Fruit fly (Drosophila melanogaster): ENCODE data around the gene spir.

spir gene

DNA sequence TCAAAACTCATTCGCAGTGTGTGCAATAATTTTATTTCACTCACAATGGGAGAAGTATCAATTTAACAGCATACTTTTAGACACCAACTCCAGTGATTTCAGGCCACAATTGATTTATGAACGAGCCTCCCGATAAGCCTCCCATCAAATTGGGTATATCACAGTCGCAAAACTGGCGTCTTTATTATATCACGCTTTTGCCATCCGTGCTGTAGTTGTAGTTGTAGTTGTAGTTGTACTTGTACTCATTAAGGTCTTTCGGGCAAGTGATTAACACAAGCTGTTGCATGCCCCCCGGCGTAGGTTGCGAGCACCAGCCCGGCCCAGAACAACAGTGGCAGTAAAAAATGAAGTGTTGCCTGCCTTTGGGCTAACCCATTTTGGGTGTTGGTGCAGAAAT, 20.4 kb upstream of the spir start:
- TF ChIP-seq Crg-1 (GFP tag; optimal IDR thresholded peaks at IDR 0.05) (no peak), CG1620 (GFP tag; optimal IDR thresholded peaks at IDR 0.05) (no peak), CG11617 (GFP tag; optimal IDR thresholded peaks at IDR 0.05) (no peak), CG14711 (tag; optimal IDR thresholded peaks at IDR 0.05) (no peak), Hr96 (GFP tag; optimal IDR thresholded peaks at IDR 0.05) (no peak), CG7101 (tag; optimal IDR thresholded peaks at IDR 0.05) (no peak), CG5204 (GFP tag; optimal IDR thresholded peaks at IDR 0.05) (no peak), CG12768 (GFP tag; optimal IDR thresholded peaks at IDR 0.05) (no peak), kay (GFP tag; ENCODE audit: borderline replicate concordance) (no peak), Clk (GFP tag; optimal IDR thresholded peaks at IDR 0.05) (no peak), cnc (optimal IDR thresholded peaks at IDR 0.05) (no peak), toe (GFP tag; optimal IDR thresholded peaks at IDR 0.05) (no peak), ovo (GFP tag; optimal IDR thresholded peaks at IDR 0.05) (no peak), bab1 (GFP tag; optimal IDR thresholded peaks at IDR 0.05) (no peak), Mnt (GFP tag; optimal IDR thresholded peaks at IDR 0.05) (no peak), tj (GFP tag; optimal IDR thresholded peaks at IDR 0.05) (no peak), cic (GFP tag; optimal IDR thresholded peaks at IDR 0.05) (no peak), CG7045 (GFP tag; optimal IDR thresholded peaks at IDR 0.05) (no peak), pad (GFP tag; optimal IDR thresholded peaks at IDR 0.05) (no peak), CG33017 (tag; optimal IDR thresholded peaks at IDR 0.05) (no peak)

DNA sequence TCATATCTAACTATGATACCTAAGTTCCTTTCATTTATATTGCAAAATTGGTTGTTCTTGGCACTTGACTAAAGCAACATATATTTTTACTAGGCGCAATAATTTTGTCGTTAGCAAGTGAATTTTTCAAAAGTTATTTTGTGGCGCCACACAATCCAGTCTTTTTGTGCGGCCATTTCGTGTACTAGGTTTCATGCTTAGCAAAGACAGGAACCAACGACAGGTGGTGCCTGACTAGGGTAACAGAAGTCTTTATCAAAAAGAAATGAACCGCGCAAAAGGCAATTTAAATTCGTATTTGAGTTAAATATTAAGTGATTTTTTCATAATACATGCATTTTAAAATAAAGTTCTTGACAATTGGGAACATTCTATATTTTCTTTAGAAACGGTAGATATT, 17.1 kb upstream of the spir start:
- TF ChIP-seq CG11617 (GFP tag; optimal IDR thresholded peaks at IDR 0.05): no peak
- no peak for TF ChIP-seq cnc (optimal IDR thresholded peaks at IDR 0.05)
- TF ChIP-seq Crg-1 (GFP tag; optimal IDR thresholded peaks at IDR 0.05): no peak
- TF ChIP-seq tj (GFP tag; optimal IDR thresholded peaks at IDR 0.05): no peak
- no peak for TF ChIP-seq cic (GFP tag; optimal IDR thresholded peaks at IDR 0.05)

DNA sequence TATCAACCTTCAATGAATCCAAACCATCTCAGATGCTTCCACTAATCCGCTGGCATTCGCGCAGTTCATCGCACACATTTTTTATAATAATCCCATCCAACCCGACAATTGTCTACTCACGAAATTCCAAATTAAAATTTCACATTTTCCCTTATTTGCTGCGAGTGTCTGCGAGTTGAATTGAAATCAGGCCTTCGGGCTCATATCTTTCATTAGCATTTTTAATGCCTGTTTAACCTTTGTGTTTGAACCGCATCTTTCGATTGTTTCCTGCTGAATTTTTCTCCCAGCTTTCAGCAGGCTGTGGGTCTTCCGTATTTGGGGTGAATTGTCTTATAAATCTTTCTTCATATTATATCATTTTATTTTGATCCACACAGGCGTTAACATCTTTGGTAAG, 16.6 kb upstream of the spir start, which contains the start of gene CG12617:
Gene CG12617 (plus strand): TSS at position 301 of the 400 bp plus-strand sequence.
- no peak for TF ChIP-seq bab1 (GFP tag; optimal IDR thresholded peaks at IDR 0.05)
- no peak for TF ChIP-seq cnc (optimal IDR thresholded peaks at IDR 0.05)
- TF ChIP-seq toe (GFP tag; optimal IDR thresholded peaks at IDR 0.05): no peak
- no peak for TF ChIP-seq CG7045 (GFP tag; optimal IDR thresholded peaks at IDR 0.05)
- no peak for TF ChIP-seq CG5204 (GFP tag; optimal IDR thresholded peaks at IDR 0.05)
- no peak for TF ChIP-seq CG1620 (GFP tag; optimal IDR thresholded peaks at IDR 0.05)
- no peak for TF ChIP-seq Crg-1 (GFP tag; optimal IDR thresholded peaks at IDR 0.05)
- TF ChIP-seq pad (GFP tag; optimal IDR thresholded peaks at IDR 0.05): no peak
- no peak for TF ChIP-seq Clk (GFP tag; optimal IDR thresholded peaks at IDR 0.05)
- no peak for TF ChIP-seq CG11617 (GFP tag; optimal IDR thresholded peaks at IDR 0.05)
- no peak for TF ChIP-seq ovo (GFP tag; optimal IDR thresholded peaks at IDR 0.05)
- TF ChIP-seq kay (GFP tag; ENCODE audit: borderline replicate concordance): no peak
- no peak for TF ChIP-seq CG14711 (tag; optimal IDR thresholded peaks at IDR 0.05)
- no peak for TF ChIP-seq Hr96 (GFP tag; optimal IDR thresholded peaks at IDR 0.05)
- no peak for TF ChIP-seq CG33017 (tag; optimal IDR thresholded peaks at IDR 0.05)
- no peak for TF ChIP-seq cic (GFP tag; optimal IDR thresholded peaks at IDR 0.05)
- TF ChIP-seq Mnt (GFP tag; optimal IDR thresholded peaks at IDR 0.05): no peak
- no peak for TF ChIP-seq tj (GFP tag; optimal IDR thresholded peaks at IDR 0.05)

DNA sequence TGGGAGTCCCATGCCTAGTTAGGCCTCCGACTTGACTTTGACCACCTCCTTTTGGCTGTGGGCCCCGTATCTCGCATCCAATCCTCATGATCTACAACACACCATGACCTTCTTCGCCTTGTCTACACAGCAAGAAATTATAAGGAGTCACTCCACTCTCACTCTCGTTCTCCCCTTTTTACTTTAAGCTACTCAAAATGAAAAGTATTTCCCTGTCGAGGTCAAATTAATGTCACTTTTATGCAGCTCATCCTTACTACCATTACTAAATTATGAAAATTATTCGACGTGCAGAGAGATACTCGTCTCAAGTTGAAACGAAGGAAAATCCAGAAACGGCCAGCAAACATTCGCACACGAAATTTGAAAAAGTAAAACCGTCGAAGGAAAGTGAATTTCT, 15.2 kb upstream of the spir start:
- TF ChIP-seq Crg-1 (GFP tag; optimal IDR thresholded peaks at IDR 0.05): no peak
- no peak for TF ChIP-seq toe (GFP tag; optimal IDR thresholded peaks at IDR 0.05)
- no peak for TF ChIP-seq ovo (GFP tag; optimal IDR thresholded peaks at IDR 0.05)
- no peak for TF ChIP-seq CG14711 (tag; optimal IDR thresholded peaks at IDR 0.05)
- no peak for TF ChIP-seq CG12768 (GFP tag; optimal IDR thresholded peaks at IDR 0.05)
- no peak for TF ChIP-seq CG1620 (GFP tag; optimal IDR thresholded peaks at IDR 0.05)
- no peak for TF ChIP-seq cic (GFP tag; optimal IDR thresholded peaks at IDR 0.05)
- no peak for TF ChIP-seq Mnt (GFP tag; optimal IDR thresholded peaks at IDR 0.05)

DNA sequence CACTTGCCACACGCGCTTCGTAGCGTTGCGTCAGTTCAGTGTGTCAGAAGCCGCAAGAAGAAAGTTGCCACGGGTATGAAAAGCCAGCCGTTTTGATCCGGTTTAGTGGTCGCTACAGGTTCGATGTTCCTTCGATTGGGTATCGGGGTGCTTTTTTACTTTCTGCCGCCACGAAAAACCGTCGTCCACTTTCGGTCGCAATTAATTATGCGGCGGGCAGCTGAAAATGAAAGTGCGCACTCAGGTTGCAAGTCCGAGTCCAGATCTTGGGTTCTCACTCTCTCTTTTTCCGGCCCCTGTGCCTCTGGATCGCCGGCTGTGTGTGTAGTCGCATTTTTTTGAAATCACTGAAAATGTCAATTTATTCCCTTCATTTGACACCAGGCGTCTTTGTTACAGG, 14.1 kb upstream of the spir start:
- TF ChIP-seq cnc (optimal IDR thresholded peaks at IDR 0.05): no peak
- no peak for TF ChIP-seq CG33017 (tag; optimal IDR thresholded peaks at IDR 0.05)
- no peak for TF ChIP-seq CG7101 (tag; optimal IDR thresholded peaks at IDR 0.05)
- TF ChIP-seq Crg-1 (GFP tag; optimal IDR thresholded peaks at IDR 0.05): no peak
- TF ChIP-seq CG12768 (GFP tag; optimal IDR thresholded peaks at IDR 0.05): no peak
- no peak for TF ChIP-seq CG5204 (GFP tag; optimal IDR thresholded peaks at IDR 0.05)
- TF ChIP-seq tj (GFP tag; optimal IDR thresholded peaks at IDR 0.05): no peak
- no peak for TF ChIP-seq cic (GFP tag; optimal IDR thresholded peaks at IDR 0.05)
- TF ChIP-seq Mnt (GFP tag; optimal IDR thresholded peaks at IDR 0.05): no peak
- no peak for TF ChIP-seq ovo (GFP tag; optimal IDR thresholded peaks at IDR 0.05)
- no peak for TF ChIP-seq toe (GFP tag; optimal IDR thresholded peaks at IDR 0.05)
- no peak for TF ChIP-seq CG7045 (GFP tag; optimal IDR thresholded peaks at IDR 0.05)
- no peak for TF ChIP-seq bab1 (GFP tag; optimal IDR thresholded peaks at IDR 0.05)

DNA sequence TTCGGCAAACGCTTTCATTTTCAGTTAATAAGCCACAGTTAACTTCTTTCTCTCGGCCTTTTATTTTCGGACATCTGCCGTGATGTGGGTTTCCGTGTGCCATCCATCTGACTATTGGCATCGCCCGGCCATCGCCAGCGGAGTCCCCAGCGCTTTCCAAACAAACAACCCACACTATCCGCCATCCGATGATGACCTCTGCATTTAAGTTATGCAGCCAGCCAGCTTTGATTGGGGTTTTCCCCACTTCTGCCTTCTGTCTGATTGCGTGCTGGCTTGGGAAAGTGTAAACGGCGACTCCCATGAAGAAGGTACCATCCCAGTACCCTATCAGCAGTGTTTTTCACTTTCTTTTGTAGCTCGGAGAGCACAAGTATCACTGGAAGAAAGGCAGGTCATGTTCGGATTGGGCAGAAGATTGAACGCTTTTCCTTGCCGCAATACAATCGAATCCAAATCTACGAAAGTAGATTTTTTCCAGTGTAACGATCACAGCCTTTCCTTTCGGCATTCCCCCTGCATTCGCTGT, 2.2 kb downstream of the spir start:
- no peak for TF ChIP-seq pad (GFP tag; optimal IDR thresholded peaks at IDR 0.05)
- TF ChIP-seq ovo (GFP tag; optimal IDR thresholded peaks at IDR 0.05): no peak
- no peak for TF ChIP-seq CG11617 (GFP tag; optimal IDR thresholded peaks at IDR 0.05)
- no peak for TF ChIP-seq CG7045 (GFP tag; optimal IDR thresholded peaks at IDR 0.05)
- no peak for TF ChIP-seq tj (GFP tag; optimal IDR thresholded peaks at IDR 0.05)
- no peak for TF ChIP-seq CG7101 (tag; optimal IDR thresholded peaks at IDR 0.05)
- TF ChIP-seq toe (GFP tag; optimal IDR thresholded peaks at IDR 0.05): no peak
- no peak for TF ChIP-seq CG14711 (tag; optimal IDR thresholded peaks at IDR 0.05)
- TF ChIP-seq CG12768 (GFP tag; optimal IDR thresholded peaks at IDR 0.05): no peak
- TF ChIP-seq cnc (optimal IDR thresholded peaks at IDR 0.05): no peak
- no peak for TF ChIP-seq cic (GFP tag; optimal IDR thresholded peaks at IDR 0.05)
- TF ChIP-seq Crg-1 (GFP tag; optimal IDR thresholded peaks at IDR 0.05): no peak
- no peak for TF ChIP-seq Hr96 (GFP tag; optimal IDR thresholded peaks at IDR 0.05)
- TF ChIP-seq Clk (GFP tag; optimal IDR thresholded peaks at IDR 0.05): no peak
- TF ChIP-seq CG5204 (GFP tag; optimal IDR thresholded peaks at IDR 0.05): no peak
- no peak for TF ChIP-seq kay (GFP tag; ENCODE audit: borderline replicate concordance)
- no peak for TF ChIP-seq bab1 (GFP tag; optimal IDR thresholded peaks at IDR 0.05)
